Fruit fly (Drosophila melanogaster): Measurements from ENCODE around the gene CG34132.

CG34132 gene

dm6 chr2L:7871821-7872524 is 13.3 kb upstream of the CG34132 start (continued):
- TF ChIP-seq Dfd (GFP tag; optimal IDR thresholded peaks at IDR 0.05): no peak
- no peak for TF ChIP-seq CrebB (tag; optimal IDR thresholded peaks at IDR 0.05)
- no peak for TF ChIP-seq dm (GFP tag; optimal IDR thresholded peaks at IDR 0.05)
- peak; percentile 17 for TF ChIP-seq CG17829 (tag; optimal IDR thresholded peaks at IDR 0.05)
- no peak for TF ChIP-seq CG4360 (GFP tag; IDR thresholded peaks at IDR 0.05)
- TF ChIP-seq CG4707 (GFP tag; optimal IDR thresholded peaks at IDR 0.05): no peak
- TF ChIP-seq CG11398 (GFP tag; optimal IDR thresholded peaks at IDR 0.05): no peak
- TF ChIP-seq odd (GFP tag; optimal IDR thresholded peaks at IDR 0.05): no peak
- TF ChIP-seq Hey (tag; optimal IDR thresholded peaks at IDR 0.05): no peak
- no peak for TF ChIP-seq CG30431 (GFP tag; optimal IDR thresholded peaks at IDR 0.05)
- TF ChIP-seq sim (GFP tag; IDR thresholded peaks at IDR 0.05): no peak
- TF ChIP-seq sob (GFP tag; IDR thresholded peaks at IDR 0.05): peak; percentile 37; the same call in 1 of the 2 replicates
- no peak for TF ChIP-seq CG7928 (GFP tag; optimal IDR thresholded peaks at IDR 0.05)
- TF ChIP-seq Nf-YB (GFP tag; optimal IDR thresholded peaks at IDR 0.05): peak; percentile 8
- peak; percentile 34 for TF ChIP-seq dpn (GFP tag; optimal IDR thresholded peaks at IDR 0.05)
- TF ChIP-seq Usf (GFP tag; optimal IDR thresholded peaks at IDR 0.05): peak; percentile 8
- TF ChIP-seq CG10321 (GFP tag; IDR thresholded peaks at IDR 0.05): no peak

- no peak for TF ChIP-seq CG3281 (GFP tag; optimal IDR thresholded peaks at IDR 0.05)
- TF ChIP-seq CG6813 (GFP tag; optimal IDR thresholded peaks at IDR 0.05): no peak
- no peak for TF ChIP-seq dpn (GFP tag; optimal IDR thresholded peaks at IDR 0.05)
- peak; percentile 88 for TF ChIP-seq CG14860 (GFP tag; IDR thresholded peaks at IDR 0.05; ENCODE audit: partially characterized antibody)
- no peak for TF ChIP-seq CG12299 (tag; optimal IDR thresholded peaks at IDR 0.05)
- no peak for TF ChIP-seq kah (GFP tag; optimal IDR thresholded peaks at IDR 0.05)
- peak; percentile 92 for TF ChIP-seq tna (GFP tag; IDR thresholded peaks at IDR 0.05; ENCODE audit: partially characterized antibody)
- TF ChIP-seq gt (GFP tag; IDR thresholded peaks at IDR 0.05): no peak
- TF ChIP-seq stc (GFP tag; IDR thresholded peaks at IDR 0.05): peak; percentile 50; the same call in 1 of the 2 replicates
- TF ChIP-seq HLH4C (GFP tag; IDR thresholded peaks at IDR 0.05; ENCODE audit: partially characterized antibody): peak; percentile 76
- TF ChIP-seq exex (tag; optimal IDR thresholded peaks at IDR 0.05): no peak
- TF ChIP-seq Hr39 (optimal IDR thresholded peaks at IDR 0.05): no peak
- no peak for TF ChIP-seq CG3995 (GFP tag; optimal IDR thresholded peaks at IDR 0.05)
- TF ChIP-seq onecut (GFP tag; IDR thresholded peaks at IDR 0.05): peak; percentile 23; the same call in 1 of the 2 replicates
- TF ChIP-seq sna (GFP tag; IDR thresholded peaks at IDR 0.05; ENCODE audit: partially characterized antibody): peak; percentile 74
- TF ChIP-seq lbe (GFP tag; optimal IDR thresholded peaks at IDR 0.05): no peak
- TF ChIP-seq CG42726 (GFP tag; IDR thresholded peaks at IDR 0.05; ENCODE audit: partially characterized antibody): peak; percentile 87
- no peak for TF ChIP-seq ara (GFP tag; IDR thresholded peaks at IDR 0.05)
- no peak for TF ChIP-seq sens-2 (GFP tag; IDR thresholded peaks at IDR 0.05)
- TF ChIP-seq zen2 (GFP tag; IDR thresholded peaks at IDR 0.05; ENCODE audit: partially characterized antibody): peak; percentile 78
- no peak for TF ChIP-seq CG17568 (GFP tag; optimal IDR thresholded peaks at IDR 0.05)
- TF ChIP-seq CG34376 (GFP tag; optimal IDR thresholded peaks at IDR 0.05): no peak
- TF ChIP-seq gfzf (GFP tag; optimal IDR thresholded peaks at IDR 0.05): no peak
- TF ChIP-seq da (GFP tag; optimal IDR thresholded peaks at IDR 0.05): no peak
- TF ChIP-seq chinmo (GFP tag; IDR thresholded peaks at IDR 0.05; ENCODE audit: partially characterized antibody): peak; percentile 44; the same call in 1 of the 4 replicates
- TF ChIP-seq CG6791 (GFP tag; IDR thresholded peaks at IDR 0.05; ENCODE audit: partially characterized antibody): peak; percentile 93
- peak; percentile 75 for TF ChIP-seq CG16813 (GFP tag; IDR thresholded peaks at IDR 0.05; ENCODE audit: partially characterized antibody)
- TF ChIP-seq Bdp1 (GFP tag; optimal IDR thresholded peaks at IDR 0.05): peak; percentile 96
- no peak for TF ChIP-seq Dek (tag; optimal IDR thresholded peaks at IDR 0.05)
- no peak for TF ChIP-seq sug (tag; optimal IDR thresholded peaks at IDR 0.05)
- no peak for TF ChIP-seq pum (GFP tag; optimal IDR thresholded peaks at IDR 0.05)
- TF ChIP-seq sens (GFP tag): peak; percentile 3
- no peak for TF ChIP-seq klu (GFP tag; IDR thresholded peaks at IDR 0.05)
Measured at dm6 chr2L:7872680-7873079, 12.6 kb upstream of the CG34132 start.

All from whole organism, embryonic.